Fruit fly (Drosophila melanogaster) whole organism, embryonic: ENCODE results near the gene Herc4.

Experiments used
- Asciz ChIP-seq: fragments of 200-800 bp; sonication (Bioruptor generic); optimal IDR thresholded peaks from 2 replicates; lab custom pipeline; 2017; ENCODE audit warnings: missing biosample characterization, mild to moderate bottlenecking, missing genetic modification characterization, missing genetic modification reagents
- Atf3 ChIP-seq: fragments of 200-800 bp; sonication (Bioruptor generic); optimal IDR thresholded peaks from 3 replicates; lab custom pipeline; 2016; ENCODE audit warnings: missing biosample characterization, missing genetic modification characterization
- CG12236 ChIP-seq: fragments of 200-800 bp; sonication (Bioruptor generic); optimal IDR thresholded peaks from 2 replicates; lab custom pipeline; 2016; ENCODE audit warnings: missing biosample characterization, missing genetic modification characterization
- CG12744 ChIP-seq: fragments of 200-800 bp; sonication (Bioruptor generic); optimal IDR thresholded peaks from 2 replicates; lab custom pipeline; 2016; ENCODE audit warnings: missing biosample characterization, missing genetic modification characterization
- CG13296 ChIP-seq: fragments of 200-800 bp; sonication (Bioruptor generic); optimal IDR thresholded peaks from 3 replicates; lab custom pipeline; 2018; ENCODE audit warnings: missing biosample characterization, mild to moderate bottlenecking, missing genetic modification characterization
- CG15269 ChIP-seq: fragments of 200-800 bp; sonication (Bioruptor generic); optimal IDR thresholded peaks from 2 replicates; lab custom pipeline; 2018; ENCODE audit warnings: missing biosample characterization, mild to moderate bottlenecking, missing genetic modification characterization, moderate library complexity
- CG15479 ChIP-seq: fragments of 200-800 bp; sonication (Bioruptor generic); optimal IDR thresholded peaks from 3 replicates; lab custom pipeline; 2019; ENCODE audit warnings: missing biosample characterization, mild to moderate bottlenecking, missing genetic modification characterization, moderate library complexity
- CG1603 ChIP-seq: fragments of 200-800 bp; sonication (Bioruptor generic); optimal IDR thresholded peaks from 2 replicates; lab custom pipeline; 2019; ENCODE audit warnings: missing biosample characterization, mild to moderate bottlenecking, missing genetic modification characterization, moderate library complexity
- CG16863 ChIP-seq: fragments of 200-800 bp; sonication (Bioruptor generic); optimal IDR thresholded peaks from 3 replicates; lab custom pipeline; 2016; ENCODE audit warnings: missing biosample characterization, missing genetic modification characterization
- CG1832 ChIP-seq: fragments of 200-800 bp; sonication (Bioruptor generic); optimal IDR thresholded peaks from 2 replicates; lab custom pipeline; 2017; ENCODE audit warnings: missing biosample characterization, mild to moderate bottlenecking, missing genetic modification characterization, inconsistent platforms
- CG2116 ChIP-seq: fragments of 200-800 bp; sonication (Bioruptor generic); optimal IDR thresholded peaks from 3 replicates; lab custom pipeline; 2018; ENCODE audit warnings: missing biosample characterization, mild to moderate bottlenecking, missing genetic modification characterization
- CG2202 ChIP-seq: fragments of 200-800 bp; sonication (Bioruptor generic); optimal IDR thresholded peaks from 2 replicates; lab custom pipeline; 2018; ENCODE audit warnings: missing biosample characterization, mild to moderate bottlenecking, missing genetic modification characterization
- CG30020 ChIP-seq: fragments of 200-800 bp; optimal IDR thresholded peaks from 2 replicates; lab custom pipeline; 2019; ENCODE audit warnings: missing biosample characterization, mild to moderate bottlenecking, missing genetic modification characterization, moderate library complexity
- CG32532 ChIP-seq: fragments of 200-800 bp; sonication (Bioruptor generic); IDR thresholded peaks from 2 replicates; pipeline ENCODE4 v1.3.6; 2022; ENCODE audit warnings: missing biosample characterization, missing genetic modification characterization
- CG34224 ChIP-seq: fragments of 200-800 bp; sonication (Bioruptor generic); IDR thresholded peaks from 3 replicates; pipeline ENCODE4 v1.3.6; 2022; ENCODE audit warnings: missing biosample characterization, missing genetic modification characterization; ENCODE audit not compliant: partially characterized antibody
- CG3995 ChIP-seq: fragments of 200-800 bp; sonication (Bioruptor generic); optimal IDR thresholded peaks from 3 replicates; lab custom pipeline; 2016; ENCODE audit warnings: missing biosample characterization, missing genetic modification characterization
- CG42726 ChIP-seq: fragments of 200-800 bp; sonication (Bioruptor generic); IDR thresholded peaks from 2 replicates; pipeline ENCODE4 v1.3.6; 2022; ENCODE audit warnings: missing biosample characterization, missing genetic modification characterization; ENCODE audit not compliant: partially characterized antibody
- CG5180 ChIP-seq: fragments of 200-800 bp; sonication (Bioruptor generic); optimal IDR thresholded peaks from 3 replicates; lab custom pipeline; 2017; ENCODE audit warnings: missing biosample characterization, missing genetic modification characterization, mild to moderate bottlenecking, moderate library complexity, missing genetic modification reagents
- CG6791 ChIP-seq: fragments of 200-800 bp; sonication (Bioruptor generic); IDR thresholded peaks from 3 replicates; pipeline ENCODE4 v1.3.6; 2022; ENCODE audit warnings: missing biosample characterization, missing genetic modification characterization; ENCODE audit not compliant: partially characterized antibody
- CG7963 ChIP-seq: fragments of 200-800 bp; sonication (Bioruptor generic); IDR thresholded peaks from 3 replicates; pipeline ENCODE4 v1.3.6; 2022; ENCODE audit warnings: missing biosample characterization, missing genetic modification characterization; ENCODE audit not compliant: partially characterized antibody
- CG8089 ChIP-seq: fragments of 200-800 bp; sonication (Bioruptor generic); optimal IDR thresholded peaks from 3 replicates; lab custom pipeline; 2016; ENCODE audit warnings: missing biosample characterization, missing genetic modification characterization
- CG8388 ChIP-seq: fragments of 200-800 bp; sonication (Bioruptor generic); optimal IDR thresholded peaks from 2 replicates; lab custom pipeline; 2019; ENCODE audit warnings: missing biosample characterization, mild to moderate bottlenecking, missing genetic modification characterization, moderate library complexity
- CG9727 ChIP-seq: fragments of 200-800 bp; sonication (Bioruptor generic); optimal IDR thresholded peaks from 3 replicates; lab custom pipeline; 2017; ENCODE audit warnings: missing biosample characterization, mild to moderate bottlenecking, missing genetic modification characterization
- Dip3 ChIP-seq: fragments of 200-800 bp; sonication (Bioruptor generic); optimal IDR thresholded peaks from 3 replicates; lab custom pipeline; 2016; ENCODE audit warnings: missing biosample characterization, missing genetic modification characterization
- Ets97D ChIP-seq: fragments of 200-800 bp; sonication (Bioruptor generic); optimal IDR thresholded peaks from 3 replicates; lab custom pipeline; 2016; ENCODE audit warnings: missing biosample characterization, missing genetic modification characterization
- HHEX ChIP-seq: fragments of 200-800 bp; sonication (Bioruptor generic); optimal IDR thresholded peaks from 3 replicates; lab custom pipeline; 2017; ENCODE audit warnings: missing biosample characterization, mild to moderate bottlenecking, missing genetic modification characterization, missing genetic modification reagents
- HLHmδ ChIP-seq: fragments of 200-800 bp; sonication (Bioruptor generic); optimal IDR thresholded peaks from 2 replicates; lab custom pipeline; 2018; ENCODE audit warnings: missing biosample characterization, mild to moderate bottlenecking, missing genetic modification characterization, moderate library complexity
- Hand ChIP-seq: fragments of 200-800 bp; sonication (Bioruptor generic); optimal IDR thresholded peaks from 2 replicates; lab custom pipeline; 2017; ENCODE audit warnings: mild to moderate bottlenecking, missing biosample characterization, missing genetic modification reagents, missing genetic modification characterization
- Hey ChIP-seq: fragments of 200-800 bp; sonication (Bioruptor generic); optimal IDR thresholded peaks from 3 replicates; lab custom pipeline; 2018; ENCODE audit warnings: missing biosample characterization, mild to moderate bottlenecking, missing genetic modification characterization
- Jarid2 ChIP-seq: fragments of 200-800 bp; sonication (Bioruptor generic); optimal IDR thresholded peaks from 3 replicates; lab custom pipeline; 2017; ENCODE audit warnings: mild to moderate bottlenecking, missing biosample characterization, missing genetic modification reagents, missing genetic modification characterization
- Opbp ChIP-seq: fragments of 200-800 bp; sonication (Bioruptor generic); IDR thresholded peaks from 3 replicates; pipeline ENCODE4 v1.3.6; 2022; ENCODE audit warnings: missing biosample characterization, missing genetic modification characterization; ENCODE audit not compliant: partially characterized antibody
- Pdp1 ChIP-seq, 2 experiments: fragments of 200-800 bp; sonication (Bioruptor generic); optimal IDR thresholded peaks; 3 replicates each; lab custom pipeline; 2016; ENCODE audit warnings: missing biosample characterization in 2 of 2, missing genetic modification characterization in 2 of 2, mild to moderate bottlenecking in 1 of 2, moderate library complexity in 1 of 2
- Sox102F ChIP-seq: fragments of 200-800 bp; sonication (Bioruptor generic); optimal IDR thresholded peaks from 2 replicates; lab custom pipeline; 2018; ENCODE audit warnings: missing biosample characterization, mild to moderate bottlenecking, missing genetic modification characterization, moderate library complexity
- Spps ChIP-seq: fragments of 200-800 bp; sonication (Bioruptor generic); optimal IDR thresholded peaks from 2 replicates; lab custom pipeline; 2018; ENCODE audit warnings: missing biosample characterization, mild to moderate bottlenecking, missing genetic modification characterization
- ap ChIP-seq: fragments of 200-800 bp; sonication (Bioruptor generic); IDR thresholded peaks from 2 replicates; pipeline ENCODE4 v1.3.6; 2022; ENCODE audit warnings: missing biosample characterization, missing genetic modification characterization
- bab2 ChIP-seq: fragments of 200-800 bp; sonication (Bioruptor generic); optimal IDR thresholded peaks from 2 replicates; lab custom pipeline; 2016; ENCODE audit warnings: missing biosample characterization, missing genetic modification characterization
- bcd ChIP-seq: fragments of 200-800 bp; sonication (Bioruptor generic); optimal IDR thresholded peaks from 2 replicates; lab custom pipeline; 2017; ENCODE audit warnings: missing biosample characterization, mild to moderate bottlenecking, missing genetic modification characterization
- cad ChIP-seq: fragments of >200 bp; optimal IDR thresholded peaks from 2 replicates; lab custom pipeline; 2017; ENCODE audit warnings: missing biosample characterization, missing genetic modification characterization
- dati ChIP-seq: fragments of 200-800 bp; sonication (Bioruptor generic); IDR thresholded peaks from 2 replicates; pipeline ENCODE4 v1.3.6; 2022; ENCODE audit warnings: missing biosample characterization, missing genetic modification characterization
- gsb-n ChIP-seq: fragments of 200-800 bp; sonication (Bioruptor generic); optimal IDR thresholded peaks from 3 replicates; lab custom pipeline; 2018; ENCODE audit warnings: missing biosample characterization, mild to moderate bottlenecking, missing genetic modification characterization
- knrl ChIP-seq: fragments of 200-800 bp; sonication (Bioruptor generic); IDR thresholded peaks from 3 replicates; pipeline ENCODE4 v1.3.6; 2022; ENCODE audit warnings: missing biosample characterization, missing genetic modification characterization; ENCODE audit not compliant: partially characterized antibody
- tup ChIP-seq: fragments of 200-800 bp; sonication (Bioruptor generic); optimal IDR thresholded peaks from 2 replicates; lab custom pipeline; 2016; ENCODE audit warnings: missing biosample characterization, mild to moderate bottlenecking, missing genetic modification characterization, moderate library complexity
- tx ChIP-seq: fragments of 200-800 bp; sonication (Bioruptor generic); optimal IDR thresholded peaks from 2 replicates; lab custom pipeline; 2016; ENCODE audit warnings: missing biosample characterization, missing genetic modification characterization
- vvl ChIP-seq: fragments of 200-800 bp; sonication (Bioruptor generic); IDR thresholded peaks from 2 replicates; pipeline ENCODE4 v1.3.6; 2022; ENCODE audit warnings: missing biosample characterization, missing genetic modification characterization
- z ChIP-seq: fragments of 200-800 bp; sonication (Bioruptor generic); IDR thresholded peaks from 3 replicates; pipeline ENCODE4 v1.3.6; 2022; ENCODE audit warnings: missing biosample characterization, missing genetic modification characterization
- zf30C ChIP-seq: fragments of 200-800 bp; sonication (Bioruptor generic); optimal IDR thresholded peaks from 3 replicates; lab custom pipeline; 2018; ENCODE audit warnings: missing biosample characterization, mild to moderate bottlenecking, missing genetic modification characterization

The Herc4 gene

DNA sequence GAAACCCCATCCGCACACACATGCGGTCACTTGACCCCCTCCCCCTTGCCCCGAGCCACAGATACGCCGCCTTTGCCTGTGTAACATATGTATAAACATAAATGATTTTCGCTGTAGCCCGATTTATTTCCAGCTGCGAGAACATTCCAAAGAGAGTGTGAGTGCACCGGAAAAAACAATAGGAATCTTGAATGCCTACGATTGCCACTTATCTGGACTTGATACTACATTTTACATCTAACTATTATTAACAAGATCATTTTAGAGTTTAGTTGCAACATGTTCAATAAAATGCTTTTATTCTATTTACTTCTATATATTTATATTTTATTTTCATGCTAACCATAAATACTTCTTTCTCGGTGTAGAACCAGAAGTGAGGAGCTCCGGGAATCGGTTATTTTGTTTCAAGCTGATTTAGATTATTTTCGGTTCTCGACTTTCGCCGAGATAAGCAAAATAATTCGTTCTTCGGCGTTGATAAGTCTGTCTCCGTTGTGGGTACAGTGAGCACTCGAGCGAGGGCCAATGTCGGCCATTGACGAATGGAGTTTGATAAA, 13.3 kb upstream of the Herc4 start (continued):
- TF ChIP-seq CG1603 (tag; lab: Kevin White, UChicago) (peak; percentile 31), tup (peak; percentile 26), HLHmδ (GFP tag; lab: Kevin White, UChicago) (no peak), HHEX (GFP tag; lab: Kevin White, UChicago) (peak; percentile 73), Sox102F (GFP tag; lab: Kevin White, UChicago) (no peak), Atf3 (GFP tag; lab: Kevin White, UChicago) (no peak), CG6791 (GFP tag; lab: Robert Waterston, UW) (no peak), Pdp1 (GFP tag; optimal IDR thresholded peaks at IDR 0.05; lab: Kevin White, UChicago) (peak; percentile 3 to 42), CG15479 (GFP tag; lab: Kevin White, UChicago) (peak; percentile 17), CG12744 (GFP tag; lab: Kevin White, UChicago) (no peak), CG15269 (tag; lab: Kevin White, UChicago) (peak; percentile 78), dati (GFP tag; lab: Robert Waterston, UW) (0 out of 2 replicates have a peak, but pooled peaks have one; percentile 11), CG8089 (GFP tag; lab: Kevin White, UChicago) (no peak)

- TF ChIP-seq z (no peak), CG2116 (peak; percentile 32), CG32532 (GFP tag; lab: Robert Waterston, UW) (no peak), vvl (GFP tag; lab: Robert Waterston, UW) (peak; percentile 27; the same call in 1 of the 2 replicates), CG16863 (no peak), CG7963 (no peak), ap (GFP tag; lab: Robert Waterston, UW) (no peak), Opbp (GFP tag; lab: Robert Waterston, UW) (0 out of 3 replicates have a peak, but pooled peaks have one; percentile 16), Asciz (GFP tag; lab: Kevin White, UChicago) (no peak), CG8388 (no peak), Hand (no peak), CG5180 (GFP tag; lab: Kevin White, UChicago) (no peak), CG42726 (GFP tag; lab: Robert Waterston, UW) (no peak), CG34224 (GFP tag; lab: Robert Waterston, UW) (no peak), CG12236 (GFP tag; lab: Kevin White, UChicago) (no peak), Ets97D (GFP tag; lab: Kevin White, UChicago) (peak; percentile 60), Hey (tag; lab: Kevin White, UChicago) (no peak), bcd (GFP tag; lab: Kevin White, UChicago) (no peak), cad (GFP tag; lab: Kevin White, UChicago) (no peak), Dip3 (peak; percentile 11), CG3995 (GFP tag; lab: Kevin White, UChicago) (no peak), CG13296 (GFP tag; lab: Kevin White, UChicago) (no peak), CG1832 (no peak), Jarid2 (GFP tag; lab: Kevin White, UChicago) (no peak), bab2 (GFP tag; lab: Kevin White, UChicago) (no peak), CG30020 (tag; lab: Kevin White, UChicago) (peak; percentile 79), CG9727 (peak; percentile 28), gsb-n (tag; lab: Kevin White, UChicago) (no peak), zf30C (GFP tag; lab: Kevin White, UChicago) (peak; percentile 20), Spps (tag; lab: Kevin White, UChicago) (no peak), CG2202 (tag; lab: Kevin White, UChicago) (no peak), knrl (GFP tag; lab: Robert Waterston, UW) (peak; percentile 38; the same call in 1 of the 3 replicates), tx (GFP tag; lab: Kevin White, UChicago) (no peak)
These were observed 11.1 kb upstream of the Herc4 start, which contains the start of the genes Rac1 and Acat2 for dm6 chr3L:1302234-1302949. Rac1 (minus strand) TSS chr3L:1302683. Acat2 (plus strand) TSS chr3L:1302944.
